Worm (Caenorhabditis elegans) whole organism, L4/young adult: ENCODE results near the gene srw-117.
"Not testable (repeated sequence)": the region's sequence is repeated elsewhere in the genome, so short reads cannot be mapped to it uniquely, and the experiment has no call there.

ENCODE experiments used
- W03F9.2 ChIP-seq: fragments of 150-350 bp; optimal IDR thresholded peaks from 2 replicates; lab custom pipeline; 2014; ENCODE audit warnings: missing biosample characterization, missing genetic modification characterization
- dao-5 ChIP-seq: sonication (generic microtip); optimal IDR thresholded peaks from 2 replicates; lab custom pipeline; 2016; ENCODE audit warnings: missing genotype, missing genetic modification characterization, moderate library complexity, missing compliant biosample characterization
- him-1 ChIP-seq: sonication (generic microtip); optimal IDR thresholded peaks from 2 replicates; lab custom pipeline; 2016; ENCODE audit warnings: missing genotype, missing genetic modification reagents, missing genetic modification characterization, missing compliant biosample characterization

The srw-117 gene

ce11 chrV:2985309-2985708, 2.1 kb upstream of the srw-117 start, which contains the start of gene srw-139:
Gene srw-139, minus strand, starts transcription at chrV:2985409.
- TF ChIP-seq W03F9.2 (tag; lab: Kevin White, UChicago): no peak
- TF ChIP-seq him-1 (tag; lab: Kevin White, UChicago): no peak
- TF ChIP-seq dao-5 (tag; lab: Kevin White, UChicago): no peak

ce11 chrV:2979978-2980377, 3.3 kb downstream of the srw-117 start, which contains the start of gene srw-118:
Gene srw-118, minus strand, starts transcription at chrV:2980078.
- TF ChIP-seq him-1 (tag; lab: Kevin White, UChicago) (no peak), W03F9.2 (tag; lab: Kevin White, UChicago) (no peak), dao-5 (tag; lab: Kevin White, UChicago) (no peak)

- TF ChIP-seq W03F9.2 (tag; lab: Kevin White, UChicago): no peak
Measured at ce11 chrV:2976287-2976686, 7.0 kb downstream of the srw-117 start, which contains the start of gene srw-124. Gene srw-124, plus strand, starts transcription at chrV:2976587.

ce11 chrV:2975285-2975684, 8.0 kb downstream of the srw-117 start, which contains the start of gene srw-123:
Gene srw-123, minus strand, starts transcription at chrV:2975385.
- not testable (repeated sequence) for TF ChIP-seq dao-5, W03F9.2, him-1 (tag; lab: Kevin White, UChicago)

- TF ChIP-seq dao-5 (tag; lab: Kevin White, UChicago) (no peak), W03F9.2 (tag; lab: Kevin White, UChicago) (no peak), him-1 (tag; lab: Kevin White, UChicago) (no peak)
Measured at ce11 chrV:2971307-2971999, 11.8 kb downstream of the srw-117 start, which contains the start of gene srw-129. Gene srw-129, plus strand, starts transcription at chrV:2971949.

ce11 chrV:2964786-2965185, 18.5 kb downstream of the srw-117 start, which contains the start of gene srh-88:
Gene srh-88, minus strand, starts transcription at chrV:2964886.
- TF ChIP-seq him-1 (tag; lab: Kevin White, UChicago) (no peak), dao-5 (tag; lab: Kevin White, UChicago) (no peak), W03F9.2 (tag; lab: Kevin White, UChicago) (no peak)

ce11 chrV:2962960-2963359, 20.3 kb downstream of the srw-117 start, which contains the start of gene srw-138:
Gene srw-138, minus strand, starts transcription at chrV:2963060.
- TF ChIP-seq him-1 (tag; lab: Kevin White, UChicago) (no peak), W03F9.2 (tag; lab: Kevin White, UChicago) (no peak), dao-5 (tag; lab: Kevin White, UChicago) (no peak)

ce11 chrV:2960894-2961293, 22.4 kb downstream of the srw-117 start, which contains the start of gene srw-144:
Gene srw-144, minus strand, starts transcription at chrV:2960994.
- TF ChIP-seq W03F9.2 (tag; lab: Kevin White, UChicago) (no peak), dao-5 (tag; lab: Kevin White, UChicago) (no peak), him-1 (tag; lab: Kevin White, UChicago) (no peak)

ce11 chrV:2958202-2958601, 25.0 kb downstream of the srw-117 start, which contains the start of gene srw-142:
Gene srw-142, minus strand, starts transcription at chrV:2958302.
- no peak for TF ChIP-seq him-1 (tag; lab: Kevin White, UChicago)
- no peak for TF ChIP-seq W03F9.2 (tag; lab: Kevin White, UChicago)
- TF ChIP-seq dao-5 (tag; lab: Kevin White, UChicago): no peak

- not testable (repeated sequence) for TF ChIP-seq dao-5, W03F9.2, him-1 (tag; lab: Kevin White, UChicago)
Measured at ce11 chrV:2955342-2955741, 27.9 kb downstream of the srw-117 start, which contains the start of gene srh-248. Gene srh-248, minus strand, starts transcription at chrV:2955442.

ce11 chrV:2952102-2952501, 31.1 kb downstream of the srw-117 start, which contains the start of gene srw-122:
Gene srw-122, minus strand, starts transcription at chrV:2952202.
- not testable (repeated sequence) for TF ChIP-seq dao-5, him-1, W03F9.2 (tag; lab: Kevin White, UChicago)

ce11 chrV:2945602-2946001, 37.6 kb downstream of the srw-117 start, which contains the start of gene srh-87:
Gene srh-87, minus strand, starts transcription at chrV:2945702.
- TF ChIP-seq W03F9.2 (tag; lab: Kevin White, UChicago) (no peak), him-1 (tag; lab: Kevin White, UChicago) (no peak), dao-5 (tag; lab: Kevin White, UChicago) (no peak)

ce11 chrV:2943859-2944258, 39.4 kb downstream of the srw-117 start, which contains the start of gene srw-137:
Gene srw-137, minus strand, starts transcription at chrV:2943959.
- TF ChIP-seq W03F9.2 (tag; lab: Kevin White, UChicago) (no peak), him-1 (tag; lab: Kevin White, UChicago) (no peak), dao-5 (tag; lab: Kevin White, UChicago) (no peak)
